Fruit fly (Drosophila melanogaster) whole organism, embryonic: Measurements from ENCODE around the gene Eig71Ei.

Source experiments
- Abd-B ChIP-seq: fragments of 200-800 bp; sonication (Bioruptor generic); optimal IDR thresholded peaks from 2 replicates; lab custom pipeline; 2018; ENCODE audit warnings: missing biosample characterization, mild to moderate bottlenecking, missing genetic modification characterization, moderate library complexity
- CG10209 ChIP-seq: fragments of 200-800 bp; sonication (Bioruptor generic); optimal IDR thresholded peaks from 3 replicates; lab custom pipeline; 2017; ENCODE audit warnings: missing biosample characterization, mild to moderate bottlenecking, missing genetic modification characterization, missing genetic modification reagents
- CG10267 ChIP-seq: fragments of 200-800 bp; sonication (Bioruptor generic); optimal IDR thresholded peaks from 2 replicates; lab custom pipeline; 2018; ENCODE audit warnings: missing biosample characterization, mild to moderate bottlenecking, missing genetic modification characterization, moderate library complexity
- CG10959 ChIP-seq: fragments of 200-800 bp; sonication (Bioruptor generic); IDR thresholded peaks from 2 replicates; pipeline ENCODE4 v1.3.6; 2022; ENCODE audit warnings: missing biosample characterization, missing genetic modification characterization
- CG12104 ChIP-seq: fragments of 200-800 bp; sonication (Bioruptor generic); optimal IDR thresholded peaks from 3 replicates; lab custom pipeline; 2016; ENCODE audit warnings: missing biosample characterization, missing genetic modification characterization
- CG12299 ChIP-seq: fragments of 200-800 bp; sonication (Bioruptor generic); optimal IDR thresholded peaks from 2 replicates; lab custom pipeline; 2018; ENCODE audit warnings: missing biosample characterization, mild to moderate bottlenecking, missing genetic modification characterization
- CG13424 ChIP-seq: fragments of 200-800 bp; sonication (Bioruptor generic); optimal IDR thresholded peaks from 2 replicates; lab custom pipeline; 2019; ENCODE audit warnings: missing biosample characterization, mild to moderate bottlenecking, missing genetic modification characterization, moderate library complexity
- CG13624 ChIP-seq: fragments of 200-800 bp; sonication (Bioruptor generic); optimal IDR thresholded peaks from 2 replicates; lab custom pipeline; 2016; ENCODE audit warnings: missing biosample characterization, missing genetic modification characterization
- CG14050 ChIP-seq: fragments of 200-800 bp; sonication (Bioruptor generic); IDR thresholded peaks from 3 replicates; pipeline ENCODE4 v1.3.6; 2022; ENCODE audit warnings: missing biosample characterization, missing genetic modification characterization
- CG14860 ChIP-seq: fragments of 200-800 bp; sonication (Bioruptor generic); IDR thresholded peaks from 3 replicates; pipeline ENCODE4 v1.3.6; 2022; ENCODE audit warnings: missing biosample characterization, missing genetic modification characterization; ENCODE audit not compliant: partially characterized antibody
- CG15514 ChIP-seq: fragments of 200-800 bp; sonication (Bioruptor generic); optimal IDR thresholded peaks from 3 replicates; lab custom pipeline; 2017; ENCODE audit warnings: missing biosample characterization, missing genetic modification characterization, mild to moderate bottlenecking, moderate library complexity, missing genetic modification reagents
- CG15696 ChIP-seq: fragments of 200-800 bp; sonication (Bioruptor generic); optimal IDR thresholded peaks from 2 replicates; lab custom pipeline; 2019; ENCODE audit warnings: missing biosample characterization, mild to moderate bottlenecking, missing genetic modification characterization, moderate library complexity
- CG18011 ChIP-seq: fragments of 200-800 bp; sonication (Bioruptor generic); optimal IDR thresholded peaks from 2 replicates; lab custom pipeline; 2017; ENCODE audit warnings: missing biosample characterization, missing genetic modification characterization, mild to moderate bottlenecking, moderate library complexity, missing genotype
- CG1832 ChIP-seq: fragments of 200-800 bp; sonication (Bioruptor generic); optimal IDR thresholded peaks from 2 replicates; lab custom pipeline; 2017; ENCODE audit warnings: missing biosample characterization, mild to moderate bottlenecking, missing genetic modification characterization, inconsistent platforms
- CG18764 ChIP-seq: fragments of 200-800 bp; sonication (Bioruptor generic); optimal IDR thresholded peaks from 3 replicates; lab custom pipeline; 2016; ENCODE audit warnings: missing biosample characterization, missing genetic modification characterization
- CG2199 ChIP-seq: fragments of 200-800 bp; sonication (Bioruptor generic); IDR thresholded peaks from 3 replicates; pipeline ENCODE4 v1.3.6; 2022; ENCODE audit warnings: missing biosample characterization, missing genetic modification characterization
- CG32772 ChIP-seq: fragments of 200-800 bp; sonication (Bioruptor generic); IDR thresholded peaks from 2 replicates; pipeline ENCODE4 v1.3.6; 2022; ENCODE audit warnings: missing biosample characterization, missing genetic modification characterization
- CG4707 ChIP-seq: fragments of 200-800 bp; sonication (Bioruptor generic); optimal IDR thresholded peaks from 2 replicates; lab custom pipeline; 2018; ENCODE audit warnings: missing biosample characterization, mild to moderate bottlenecking, missing genetic modification characterization, moderate library complexity
- CG4730 ChIP-seq: fragments of 200-800 bp; sonication (Bioruptor generic); IDR thresholded peaks from 2 replicates; pipeline ENCODE4 v1.3.6; 2022; ENCODE audit warnings: missing biosample characterization, missing genetic modification characterization
- CG4820 ChIP-seq: fragments of 200-800 bp; sonication (Bioruptor generic); optimal IDR thresholded peaks from 3 replicates; lab custom pipeline; 2016; ENCODE audit warnings: missing biosample characterization, missing genetic modification characterization
- CG6254 ChIP-seq: fragments of 200-800 bp; sonication (Bioruptor generic); optimal IDR thresholded peaks from 3 replicates; lab custom pipeline; 2017; ENCODE audit warnings: mild to moderate bottlenecking, missing biosample characterization, missing genetic modification reagents, missing genetic modification characterization
- CG6854 ChIP-seq: fragments of 200-800 bp; sonication (Bioruptor generic); optimal IDR thresholded peaks from 3 replicates; lab custom pipeline; 2017; ENCODE audit warnings: missing biosample characterization, mild to moderate bottlenecking, missing genetic modification characterization
- CG7745 ChIP-seq: fragments of 200-800 bp; sonication (Bioruptor generic); optimal IDR thresholded peaks from 2 replicates; lab custom pipeline; 2018; ENCODE audit warnings: missing biosample characterization, mild to moderate bottlenecking, missing genetic modification characterization, moderate library complexity
- D19B ChIP-seq: fragments of 200-800 bp; sonication (Bioruptor generic); optimal IDR thresholded peaks from 2 replicates; lab custom pipeline; 2017; ENCODE audit warnings: missing biosample characterization, mild to moderate bottlenecking, missing genetic modification characterization
- Hey ChIP-seq: fragments of 200-800 bp; sonication (Bioruptor generic); optimal IDR thresholded peaks from 3 replicates; lab custom pipeline; 2018; ENCODE audit warnings: missing biosample characterization, mild to moderate bottlenecking, missing genetic modification characterization
- HmgD ChIP-seq: fragments of 200-800 bp; sonication (Bioruptor generic); optimal IDR thresholded peaks from 3 replicates; lab custom pipeline; 2016; ENCODE audit warnings: missing biosample characterization, missing genetic modification characterization
- HmgZ ChIP-seq: fragments of 200-800 bp; sonication (Bioruptor generic); optimal IDR thresholded peaks from 2 replicates; lab custom pipeline; 2018; ENCODE audit warnings: missing biosample characterization, mild to moderate bottlenecking, missing genetic modification characterization
- Meics ChIP-seq: fragments of 200-800 bp; sonication (Bioruptor generic); optimal IDR thresholded peaks from 2 replicates; lab custom pipeline; 2017; ENCODE audit warnings: missing biosample characterization, mild to moderate bottlenecking, missing genetic modification characterization
- Nf-YB ChIP-seq: fragments of 200-800 bp; sonication (Bioruptor generic); optimal IDR thresholded peaks from 3 replicates; lab custom pipeline; 2019; ENCODE audit warnings: missing biosample characterization, mild to moderate bottlenecking, missing genetic modification characterization, moderate library complexity
- Optix ChIP-seq: fragments of 200-800 bp; sonication (Bioruptor generic); IDR thresholded peaks from 3 replicates; pipeline ENCODE4 v1.3.6; 2022; ENCODE audit warnings: missing biosample characterization, missing genetic modification characterization
- PHDP ChIP-seq: fragments of 200-800 bp; sonication (Bioruptor generic); optimal IDR thresholded peaks from 3 replicates; lab custom pipeline; 2018; ENCODE audit warnings: missing biosample characterization, mild to moderate bottlenecking, missing genetic modification characterization, moderate library complexity
- Poxn ChIP-seq: fragments of 200-800 bp; sonication (Bioruptor generic); IDR thresholded peaks from 2 replicates; pipeline ENCODE4 v1.3.6; 2022; ENCODE audit warnings: missing biosample characterization, missing genetic modification characterization
- Sin3A ChIP-seq: fragments of >200 bp; optimal IDR thresholded peaks from 2 replicates; lab custom pipeline; 2018
- Sry-β ChIP-seq: fragments of 200-800 bp; sonication (Bioruptor generic); optimal IDR thresholded peaks from 2 replicates; lab custom pipeline; 2018; ENCODE audit warnings: missing biosample characterization, mild to moderate bottlenecking, missing genetic modification characterization, moderate library complexity
- Vsx1 ChIP-seq: fragments of 200-800 bp; sonication (Bioruptor generic); optimal IDR thresholded peaks from 2 replicates; lab custom pipeline; 2017; ENCODE audit warnings: missing biosample characterization, mild to moderate bottlenecking, missing genetic modification characterization, missing genetic modification reagents
- ato ChIP-seq: fragments of 200-800 bp; sonication (Bioruptor generic); IDR thresholded peaks from 2 replicates; pipeline ENCODE4 v1.3.6; 2022; ENCODE audit warnings: missing biosample characterization, missing genetic modification characterization; ENCODE audit not compliant: partially characterized antibody
- bigmax ChIP-seq: fragments of 200-800 bp; sonication (Bioruptor generic); optimal IDR thresholded peaks from 2 replicates; lab custom pipeline; 2018; ENCODE audit warnings: missing biosample characterization, mild to moderate bottlenecking, missing genetic modification characterization
- ci ChIP-seq: fragments of 200-800 bp; sonication (Bioruptor generic); IDR thresholded peaks from 3 replicates; pipeline ENCODE4 v1.3.6; 2022; ENCODE audit warnings: missing biosample characterization, missing genetic modification characterization
- crol ChIP-seq: fragments of 200-800 bp; sonication (Bioruptor generic); IDR thresholded peaks from 2 replicates; pipeline ENCODE4 v1.3.6; 2022; ENCODE audit warnings: missing biosample characterization, missing genetic modification characterization
- en ChIP-seq: fragments of 200-800 bp; sonication (Bioruptor generic); optimal IDR thresholded peaks from 2 replicates; lab custom pipeline; 2016; ENCODE audit warnings: missing biosample characterization, missing genetic modification characterization
- fd96Cb ChIP-seq: fragments of 200-800 bp; sonication (Bioruptor generic); optimal IDR thresholded peaks from 2 replicates; lab custom pipeline; 2018; ENCODE audit warnings: missing biosample characterization, mild to moderate bottlenecking, missing genetic modification characterization, moderate library complexity
- klu ChIP-seq: fragments of 200-800 bp; sonication (Bioruptor generic); IDR thresholded peaks from 2 replicates; pipeline ENCODE4 v1.3.6; 2022; ENCODE audit warnings: missing biosample characterization, missing genetic modification characterization
- lilli ChIP-seq: fragments of 200-800 bp; sonication (Bioruptor generic); optimal IDR thresholded peaks from 3 replicates; lab custom pipeline; 2016; ENCODE audit warnings: missing biosample characterization, missing genetic modification characterization
- lola ChIP-seq, 3 experiments: fragments of >200 bp in 2 of 3; fragments of 200-800 bp in 1 of 3; sonication (Bioruptor generic) in 1 of 3; optimal IDR thresholded peaks; 2 replicates each; lab custom pipeline; 2017 to 2019; ENCODE audit warnings: missing biosample characterization in 3 of 3, missing genetic modification characterization in 3 of 3, mild to moderate bottlenecking in 1 of 3, moderate library complexity in 1 of 3
- luna ChIP-seq: fragments of 200-800 bp; sonication (Bioruptor generic); optimal IDR thresholded peaks from 2 replicates; lab custom pipeline; 2016; ENCODE audit warnings: missing biosample characterization, missing genetic modification characterization
- maf-S ChIP-seq: fragments of 200-800 bp; sonication (Bioruptor generic); optimal IDR thresholded peaks from 2 replicates; lab custom pipeline; 2016; ENCODE audit warnings: missing biosample characterization, missing genetic modification characterization
- pum ChIP-seq: fragments of 200-800 bp; sonication (Bioruptor generic); optimal IDR thresholded peaks from 2 replicates; lab custom pipeline; 2016; ENCODE audit warnings: missing biosample characterization, missing genetic modification characterization
- sim ChIP-seq: fragments of 200-800 bp; sonication (Bioruptor generic); IDR thresholded peaks from 2 replicates; pipeline ENCODE4 v1.3.6; 2022; ENCODE audit warnings: missing biosample characterization, missing genetic modification characterization
- sna ChIP-seq: fragments of 200-800 bp; sonication (Bioruptor generic); IDR thresholded peaks from 2 replicates; pipeline ENCODE4 v1.3.6; 2022; ENCODE audit warnings: missing biosample characterization, missing genetic modification characterization; ENCODE audit not compliant: partially characterized antibody
- ssp ChIP-seq: fragments of 200-800 bp; sonication (Bioruptor generic); IDR thresholded peaks from 2 replicates; pipeline ENCODE4 v1.3.6; 2022; ENCODE audit warnings: missing biosample characterization, missing genetic modification characterization
- stwl ChIP-seq: fragments of 200-800 bp; sonication (Bioruptor generic); optimal IDR thresholded peaks from 3 replicates; lab custom pipeline; 2018; ENCODE audit warnings: missing biosample characterization, mild to moderate bottlenecking, missing genetic modification characterization, moderate library complexity

Eig71Ei gene

DNA sequence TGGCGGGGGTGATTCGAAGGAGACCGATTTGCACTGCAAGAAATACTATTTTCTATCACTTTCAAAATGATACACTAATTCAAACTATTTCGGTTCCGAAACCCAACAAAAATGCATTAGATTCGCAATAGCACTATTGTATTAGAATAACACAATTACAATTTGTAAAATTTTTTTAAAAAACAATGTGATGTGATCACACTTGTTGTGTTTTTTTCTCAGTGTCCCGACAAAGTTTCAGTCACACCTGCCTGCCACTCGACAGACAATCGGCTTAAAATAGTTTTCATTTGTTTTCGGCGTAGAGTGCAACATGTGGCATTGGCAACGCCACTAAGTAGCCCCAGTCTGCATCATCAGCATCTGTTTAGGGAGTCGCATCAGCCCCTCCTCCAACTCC, 15.6 kb downstream of the Eig71Ei start (continued):
- no peak for TF ChIP-seq CG15514 (GFP tag; lab: Kevin White, UChicago)
- no peak for TF ChIP-seq CG4707 (GFP tag; lab: Kevin White, UChicago)
- no peak for TF ChIP-seq CG1832 (GFP tag; lab: Kevin White, UChicago)
- TF ChIP-seq klu (GFP tag; lab: Robert Waterston, UW), result no peak
- no peak for TF ChIP-seq HmgD (GFP tag; lab: Kevin White, UChicago)
- TF ChIP-seq maf-S (GFP tag; lab: Kevin White, UChicago), result no peak
- TF ChIP-seq CG14050 (GFP tag; lab: Robert Waterston, UW), result no peak
- no peak for TF ChIP-seq CG4730 (GFP tag; lab: Robert Waterston, UW)
- TF ChIP-seq HmgZ (tag; lab: Kevin White, UChicago), result no peak
- TF ChIP-seq sna (GFP tag; lab: Robert Waterston, UW), result no peak
- TF ChIP-seq Abd-B (GFP tag; lab: Kevin White, UChicago), result peak; percentile 54
- no peak for TF ChIP-seq D19B (GFP tag; lab: Kevin White, UChicago)
- TF ChIP-seq CG18764 (GFP tag; lab: Kevin White, UChicago), result peak; percentile 47
- TF ChIP-seq lilli (GFP tag; lab: Kevin White, UChicago), result peak; percentile 26
- peak; percentile 45 for TF ChIP-seq Nf-YB (GFP tag; lab: Kevin White, UChicago)
- TF ChIP-seq Poxn (GFP tag; lab: Robert Waterston, UW), result no peak
- TF ChIP-seq CG13424 (tag; lab: Kevin White, UChicago), result peak; percentile 61
- TF ChIP-seq pum (GFP tag; lab: Kevin White, UChicago), result peak; percentile 78
- TF ChIP-seq Hey (tag; lab: Kevin White, UChicago), result no peak
- TF ChIP-seq ci, result peak; percentile 62; the same call in 2 of the 3 replicates
- TF ChIP-seq Sin3A, result no peak
- peak; percentile 59 for TF ChIP-seq sim (GFP tag; lab: Robert Waterston, UW)
- no peak for TF ChIP-seq CG12104 (GFP tag; lab: Kevin White, UChicago)
- no peak for TF ChIP-seq CG12299
- peak in 1 of 3 experiments; percentile 89 for TF ChIP-seq lola (GFP tag; optimal IDR thresholded peaks at IDR 0.05; lab: Kevin White, UChicago)
- peak; percentile 44 for TF ChIP-seq stwl (tag; lab: Kevin White, UChicago)
- TF ChIP-seq Vsx1 (GFP tag; lab: Kevin White, UChicago), result no peak
- TF ChIP-seq bigmax (GFP tag; lab: Kevin White, UChicago), result no peak
- peak; percentile 65 for TF ChIP-seq CG10209
- peak; percentile 64 for TF ChIP-seq crol (GFP tag; lab: Robert Waterston, UW)
- peak; percentile 55 for TF ChIP-seq PHDP
- no peak for TF ChIP-seq Sry-β (GFP tag; lab: Kevin White, UChicago)
- peak; percentile 36 for TF ChIP-seq ssp
- peak; percentile 32 for TF ChIP-seq CG13624
- no peak for TF ChIP-seq ato (GFP tag; lab: Robert Waterston, UW)
- no peak for TF ChIP-seq CG7745
- TF ChIP-seq fd96Cb (tag; lab: Kevin White, UChicago), result peak; percentile 78
- no peak for TF ChIP-seq luna
- TF ChIP-seq CG18011 (GFP tag; lab: Kevin White, UChicago), result no peak
- TF ChIP-seq CG6854 (GFP tag; lab: Kevin White, UChicago), result no peak
- no peak for TF ChIP-seq CG14860 (GFP tag; lab: Robert Waterston, UW)
- TF ChIP-seq en (GFP tag; lab: Kevin White, UChicago), result no peak
- no peak; the same call in 2 of the 3 replicates for TF ChIP-seq Optix (GFP tag; lab: Robert Waterston, UW)
- peak; percentile 81 for TF ChIP-seq CG10267 (tag; lab: Kevin White, UChicago)
- peak; percentile 75 for TF ChIP-seq CG4820
- peak; percentile 91 for TF ChIP-seq CG15696
- TF ChIP-seq CG10959 (GFP tag; lab: Robert Waterston, UW), result peak; percentile 85
- TF ChIP-seq CG32772 (GFP tag; lab: Robert Waterston, UW), result peak; percentile 50; the same call in 1 of the 2 replicates
- TF ChIP-seq CG6254, result peak; percentile 81
- no peak for TF ChIP-seq CG2199 (GFP tag; lab: Robert Waterston, UW)
- no peak for TF ChIP-seq Meics (GFP tag; lab: Kevin White, UChicago)
